Fruit fly (Drosophila melanogaster): Measurements from ENCODE around the gene CycT.

The CycT gene

DNA sequence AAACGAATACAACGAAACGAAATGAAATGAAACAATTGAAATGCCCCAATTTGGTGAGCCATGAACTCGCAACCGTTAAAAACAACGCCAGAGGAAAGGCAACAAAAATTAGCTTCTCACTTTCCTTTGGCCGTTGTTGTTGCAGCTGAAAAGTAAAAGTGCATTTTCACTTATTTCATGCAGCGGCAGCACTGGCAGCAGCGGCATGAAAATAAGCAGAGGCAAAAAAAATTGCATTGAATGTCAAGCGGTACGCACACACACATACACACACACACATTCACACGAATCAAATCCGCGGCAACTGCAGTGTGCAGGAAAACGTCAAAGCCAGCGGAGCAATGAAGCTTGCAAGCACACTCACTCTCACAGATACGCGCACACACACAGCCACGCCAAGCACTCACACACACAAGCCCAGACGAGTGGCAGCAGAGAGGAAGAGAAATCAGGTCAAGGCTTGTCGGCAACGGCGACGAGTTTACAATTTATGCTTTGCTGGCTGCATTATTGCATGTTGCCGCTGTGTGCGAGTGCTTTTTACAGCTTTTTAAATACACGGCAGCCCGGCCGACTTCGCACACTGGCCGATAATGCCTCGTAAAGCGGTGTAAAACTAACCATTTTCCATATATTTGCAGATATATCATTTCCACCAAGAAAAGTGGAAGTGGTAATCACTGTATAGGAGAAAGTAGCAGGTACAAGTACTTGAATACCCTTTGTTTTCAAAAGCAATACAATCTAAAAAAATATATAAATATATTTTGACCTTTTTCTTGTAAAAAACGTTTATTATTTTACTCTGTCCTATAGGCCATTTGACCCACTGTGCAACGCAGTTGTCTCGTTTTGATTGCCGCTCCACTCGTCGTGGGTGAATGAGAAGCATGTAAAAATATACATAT, 9.0 kb upstream of the CycT start (continued):
- TF ChIP-seq run (tag; optimal IDR thresholded peaks at IDR 0.05) (peak; percentile 81), CG6654 (GFP tag; optimal IDR thresholded peaks at IDR 0.05) (peak; percentile 73), Lpt (GFP tag; optimal IDR thresholded peaks at IDR 0.05) (no peak), CG31441 (GFP tag; IDR thresholded peaks at IDR 0.05) (peak; percentile 93), cato (GFP tag; optimal IDR thresholded peaks at IDR 0.05; ENCODE audit: borderline replicate concordance) (peak; percentile 51), CG9817 (tag; optimal IDR thresholded peaks at IDR 0.05) (peak; percentile 57), HmgD (GFP tag; optimal IDR thresholded peaks at IDR 0.05) (no peak), btn (GFP tag; optimal IDR thresholded peaks at IDR 0.05) (no peak), aop (GFP tag; IDR thresholded peaks at IDR 0.05) (no peak), org-1 (GFP tag; optimal IDR thresholded peaks at IDR 0.05) (peak; percentile 76), CG6765 (GFP tag; optimal IDR thresholded peaks at IDR 0.05) (no peak), ap (GFP tag; IDR thresholded peaks at IDR 0.05) (peak; percentile 58), CG3726 (GFP tag; IDR thresholded peaks at IDR 0.05) (0 out of 3 replicates have a peak, but pooled peaks have one; percentile 57), rib (GFP tag; IDR thresholded peaks at IDR 0.05) (no peak), CG33213 (GFP tag; optimal IDR thresholded peaks at IDR 0.05) (no peak), eve (GFP tag; optimal IDR thresholded peaks at IDR 0.05) (no peak), CG2678 (tag; optimal IDR thresholded peaks at IDR 0.05) (peak; percentile 89), jing (GFP tag; optimal IDR thresholded peaks at IDR 0.05) (peak; percentile 56), CG42726 (GFP tag; IDR thresholded peaks at IDR 0.05; ENCODE audit: partially characterized antibody) (no peak), bowl (GFP tag; IDR thresholded peaks at IDR 0.05) (peak; percentile 54; the same call in 1 of the 2 replicates), pita (GFP tag; optimal IDR thresholded peaks at IDR 0.05) (no peak), sna (GFP tag; IDR thresholded peaks at IDR 0.05; ENCODE audit: partially characterized antibody) (no peak), oc (tag; optimal IDR thresholded peaks at IDR 0.05) (peak; percentile 82), CG7987 (GFP tag; optimal IDR thresholded peaks at IDR 0.05) (peak; percentile 9), Mad (GFP tag; optimal IDR thresholded peaks at IDR 0.05) (peak; percentile 20), Sry-β (GFP tag; optimal IDR thresholded peaks at IDR 0.05) (peak; percentile 18), lab (GFP tag; optimal IDR thresholded peaks at IDR 0.05) (peak; percentile 70), GATAe (GFP tag; conservative IDR thresholded peaks at IDR 0.05) (no peak), CG6175 (GFP tag; IDR thresholded peaks at IDR 0.05) (0 out of 3 replicates have a peak, but pooled peaks have one; percentile 30), chn (GFP tag; optimal IDR thresholded peaks at IDR 0.05) (peak; percentile 50), CG17385 (GFP tag; optimal IDR thresholded peaks at IDR 0.05) (peak; percentile 76), sens-2 (GFP tag; IDR thresholded peaks at IDR 0.05) (no peak; the same call in 1 of the 2 replicates), Fer2 (tag; optimal IDR thresholded peaks at IDR 0.05) (no peak), p53 (GFP tag; optimal IDR thresholded peaks at IDR 0.05) (no peak), NFAT (GFP tag; IDR thresholded peaks at IDR 0.05) (no peak), kah (GFP tag; optimal IDR thresholded peaks at IDR 0.05) (peak; percentile 65), Dad (GFP tag; optimal IDR thresholded peaks at IDR 0.05) (no peak), cg (GFP tag; optimal IDR thresholded peaks at IDR 0.05) (peak; percentile 86), CHES-1-like (GFP tag; optimal IDR thresholded peaks at IDR 0.05) (no peak), MTF-1 (GFP tag; optimal IDR thresholded peaks at IDR 0.05; ENCODE audit: borderline replicate concordance) (no peak), CG16779 (GFP tag; IDR thresholded peaks at IDR 0.05) (no peak), CG10654 (GFP tag; optimal IDR thresholded peaks at IDR 0.05) (peak; percentile 62), ato (GFP tag; IDR thresholded peaks at IDR 0.05; ENCODE audit: partially characterized antibody) (no peak), CG1602 (GFP tag; optimal IDR thresholded peaks at IDR 0.05) (peak; percentile 72), CG16813 (GFP tag; IDR thresholded peaks at IDR 0.05; ENCODE audit: partially characterized antibody) (no peak), CG2129 (GFP tag; IDR thresholded peaks at IDR 0.05; ENCODE audit: partially characterized antibody) (no peak), Opbp (GFP tag; IDR thresholded peaks at IDR 0.05; ENCODE audit: partially characterized antibody) (no peak), CG8388 (GFP tag; optimal IDR thresholded peaks at IDR 0.05) (peak; percentile 79)
